Worm (Caenorhabditis elegans): ENCODE results near the gene mat-2.

DNA sequence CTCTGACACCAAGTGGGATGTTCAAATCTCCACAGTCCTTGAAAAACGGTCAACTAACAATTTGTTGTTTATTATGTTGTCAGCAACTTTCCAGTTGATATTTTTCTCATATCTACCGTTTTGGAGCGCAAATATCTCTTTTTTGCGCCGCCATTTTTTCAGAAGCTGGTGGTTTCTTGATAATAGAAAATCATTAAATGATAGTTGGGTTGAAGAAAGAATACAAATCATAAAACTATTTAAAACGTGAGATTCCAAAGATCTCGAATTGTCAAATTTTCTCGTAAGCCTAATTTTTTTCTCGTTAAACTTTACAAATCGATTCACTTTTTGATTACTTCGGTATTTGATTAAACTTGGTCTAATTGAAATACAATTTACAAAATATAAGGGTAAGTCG, 20.1 kb upstream of the mat-2 start, which contains the start of gene rpl-42:
- no peak for TF ChIP-seq pha-4 (tag; optimal IDR thresholded peaks at IDR 0.05)
- no peak for TF ChIP-seq hlh-30 (tag; optimal IDR thresholded peaks at IDR 0.05; ENCODE audit: insufficient read depth)
- TF ChIP-seq ztf-16 (tag; optimal IDR thresholded peaks at IDR 0.05) = no peak
- no peak for TF ChIP-seq fkh-10 (GFP tag; optimal IDR thresholded peaks at IDR 0.05)
- TF ChIP-seq pag-3 (tag; optimal IDR thresholded peaks at IDR 0.05; ENCODE audit: borderline replicate concordance) = no peak
- TF ChIP-seq ama-1 (optimal IDR thresholded peaks at IDR 0.05) = no peak
- TF ChIP-seq odd-2 (tag; optimal IDR thresholded peaks at IDR 0.05) = no peak
- TF ChIP-seq nhr-11 (tag; optimal IDR thresholded peaks at IDR 0.05) = no peak
- TF ChIP-seq ceh-2 (tag; optimal IDR thresholded peaks at IDR 0.05) = no peak
- TF ChIP-seq tbx-2 (tag; optimal IDR thresholded peaks at IDR 0.05) = no peak
- no peak for TF ChIP-seq K02D7.2 (tag; optimal IDR thresholded peaks at IDR 0.05)
- no peak for TF ChIP-seq syd-9 (tag; optimal IDR thresholded peaks at IDR 0.05)
- TF ChIP-seq unc-3 (GFP tag; conservative IDR thresholded peaks at IDR 0.05) = no peak
- TF ChIP-seq unc-3 (tag; optimal IDR thresholded peaks at IDR 0.05) = no peak
- no peak for TF ChIP-seq eyg-1 (tag; optimal IDR thresholded peaks at IDR 0.05)
